Worm (Caenorhabditis elegans) whole organism, late embryonic: ENCODE measurements around the gene Y38E10A.34.

ENCODE experiments used
- K02D7.2 ChIP-seq: sonication (generic microtip); optimal IDR thresholded peaks from 2 replicates; lab custom pipeline; 2017; ENCODE audit warnings: mild to moderate bottlenecking, missing genetic modification characterization, missing compliant biosample characterization
- ahr-1 ChIP-seq: sonication (generic microtip); optimal IDR thresholded peaks from 2 replicates; lab custom pipeline; 2016; ENCODE audit warnings: missing genetic modification characterization, missing compliant biosample characterization
- ama-1 ChIP-seq: fragments of 150-350 bp; optimal IDR thresholded peaks from 2 replicates; lab custom pipeline; 2014
- ceh-14 ChIP-seq: sonication (generic microtip); optimal IDR thresholded peaks from 2 replicates; lab custom pipeline; 2016; ENCODE audit warnings: missing genotype, missing genetic modification characterization, missing compliant biosample characterization
- ceh-18 ChIP-seq: sonication (generic microtip); optimal IDR thresholded peaks from 2 replicates; lab custom pipeline; 2016; ENCODE audit warnings: missing genetic modification characterization, missing compliant biosample characterization
- ceh-19 ChIP-seq: fragments of 200-800 bp; sonication (Bioruptor generic); optimal IDR thresholded peaks from 2 replicates; lab custom pipeline; 2018; ENCODE audit warnings: mild to moderate bottlenecking, missing genetic modification characterization, missing compliant biosample characterization
- ceh-31 ChIP-seq: sonication (generic microtip); optimal IDR thresholded peaks from 2 replicates; lab custom pipeline; 2016; ENCODE audit warnings: missing genetic modification characterization, missing compliant biosample characterization
- ceh-48 ChIP-seq: sonication (generic microtip); optimal IDR thresholded peaks from 2 replicates; lab custom pipeline; 2016; ENCODE audit warnings: missing genetic modification characterization, inconsistent platforms, missing compliant biosample characterization
- ceh-6 ChIP-seq: fragments of 200-800 bp; sonication (Bioruptor generic); optimal IDR thresholded peaks from 2 replicates; lab custom pipeline; 2018; ENCODE audit warnings: mild to moderate bottlenecking, missing genetic modification characterization, missing compliant biosample characterization
- dve-1 ChIP-seq: sonication (generic microtip); optimal IDR thresholded peaks from 2 replicates; lab custom pipeline; 2017; ENCODE audit warnings: antibody characterized with exemption, mild to moderate bottlenecking, missing genetic modification characterization, missing compliant biosample characterization
- ets-4 ChIP-seq: sonication (generic microtip); optimal IDR thresholded peaks from 2 replicates; lab custom pipeline; 2016; ENCODE audit warnings: missing genetic modification characterization, missing compliant biosample characterization
- eyg-1 ChIP-seq: sonication (generic microtip); optimal IDR thresholded peaks from 2 replicates; lab custom pipeline; 2016; ENCODE audit warnings: missing genotype, missing genetic modification characterization, missing compliant biosample characterization
- hlh-8 ChIP-seq: sonication (generic microtip); optimal IDR thresholded peaks from 2 replicates; lab custom pipeline; 2016; ENCODE audit warnings: missing genotype, missing genetic modification characterization, missing compliant biosample characterization
- lim-6 ChIP-seq: sonication (generic microtip); optimal IDR thresholded peaks from 2 replicates; lab custom pipeline; 2016; ENCODE audit warnings: missing genetic modification characterization, missing compliant biosample characterization
- madf-2 ChIP-seq: sonication (generic microtip); optimal IDR thresholded peaks from 2 replicates; lab custom pipeline; 2017; ENCODE audit warnings: missing genetic modification characterization, missing compliant biosample characterization
- nhr-11 ChIP-seq: fragments of 150-350 bp; optimal IDR thresholded peaks from 2 replicates; lab custom pipeline; 2014; ENCODE audit warnings: missing biosample characterization, missing genetic modification characterization
- npax-4 ChIP-seq: sonication (generic microtip); optimal IDR thresholded peaks from 2 replicates; lab custom pipeline; 2016; ENCODE audit warnings: missing genetic modification characterization, missing compliant biosample characterization
- odd-2 ChIP-seq: sonication (generic microtip); optimal IDR thresholded peaks from 2 replicates; lab custom pipeline; 2017; ENCODE audit warnings: antibody characterized with exemption, mild to moderate bottlenecking, missing genetic modification characterization, missing compliant biosample characterization
- pha-2 ChIP-seq: sonication (generic microtip); optimal IDR thresholded peaks from 2 replicates; lab custom pipeline; 2017; ENCODE audit warnings: mild to moderate bottlenecking, missing genetic modification characterization, missing compliant biosample characterization
- pha-4 ChIP-seq: fragments of 150-350 bp; optimal IDR thresholded peaks from 2 replicates; lab custom pipeline; 2018; ENCODE audit warnings: missing biosample characterization, missing genetic modification reagents, missing genetic modification characterization
- ref-2 ChIP-seq: sonication (generic microtip); optimal IDR thresholded peaks from 2 replicates; lab custom pipeline; 2016; ENCODE audit warnings: missing genetic modification characterization, missing compliant biosample characterization
- rnt-1 ChIP-seq: sonication (generic microtip); optimal IDR thresholded peaks from 2 replicates; lab custom pipeline; 2016; ENCODE audit warnings: missing genetic modification characterization, missing compliant biosample characterization
- sdc-2 ChIP-seq: sonication (generic microtip); optimal IDR thresholded peaks from 2 replicates; lab custom pipeline; 2016; ENCODE audit warnings: missing genotype, missing genetic modification characterization, missing compliant biosample characterization
- sox-2 ChIP-seq: fragments of 200-800 bp; sonication (Bioruptor generic); IDR thresholded peaks from 2 replicates; pipeline ENCODE4 v1.3.6; 2022; ENCODE audit warnings: missing genetic modification reagents, missing genetic modification characterization, missing compliant biosample characterization
- sox-4 ChIP-seq: sonication (generic microtip); optimal IDR thresholded peaks from 2 replicates; lab custom pipeline; 2017; ENCODE audit warnings: mild to moderate bottlenecking, missing genetic modification characterization, inconsistent platforms, missing compliant biosample characterization
- syd-9 ChIP-seq: sonication (generic microtip); optimal IDR thresholded peaks from 2 replicates; lab custom pipeline; 2016; ENCODE audit warnings: mild to moderate bottlenecking, missing genetic modification characterization, moderate library complexity, missing compliant biosample characterization
- tbx-2 ChIP-seq: sonication (generic microtip); optimal IDR thresholded peaks from 2 replicates; lab custom pipeline; 2016; ENCODE audit warnings: missing genetic modification characterization, missing compliant biosample characterization
- unc-3 ChIP-seq, 2 experiments: fragments of 200-800 bp in 1 of 2; sonication (Bioruptor generic) in 1 of 2; sonication (generic microtip) in 1 of 2; conservative IDR thresholded peaks in 1 of 2; optimal IDR thresholded peaks in 1 of 2; 2 replicates each; pipeline versions ENCODE4 v1.3.6 to Lab custom; 2016 to 2022; ENCODE audit warnings: missing compliant biosample characterization in 2 of 2, missing genetic modification characterization in 2 of 2, missing genetic modification reagents in 1 of 2
- unc-42 ChIP-seq: sonication (generic microtip); optimal IDR thresholded peaks from 2 replicates; lab custom pipeline; 2016; ENCODE audit warnings: missing genotype, missing genetic modification characterization, missing compliant biosample characterization
- zip-5 ChIP-seq: sonication (generic microtip); optimal IDR thresholded peaks from 2 replicates; lab custom pipeline; 2016; ENCODE audit warnings: missing genetic modification characterization, missing compliant biosample characterization

Y38E10A.34 gene

ce11 chrII:12659676-12660371 lies 28.8 kb downstream of the Y38E10A.34 start:
- TF ChIP-seq ets-4 (tag; lab: Kevin White, UChicago) (no peak), ceh-18 (tag; lab: Kevin White, UChicago) (peak; percentile 73), eyg-1 (tag; lab: Kevin White, UChicago) (no peak), dve-1 (tag; lab: Kevin White, UChicago) (peak; percentile 81), unc-42 (tag; lab: Kevin White, UChicago) (peak; percentile 47), npax-4 (tag; lab: Kevin White, UChicago) (no peak), rnt-1 (tag; lab: Kevin White, UChicago) (peak; percentile 24), hlh-8 (tag; lab: Kevin White, UChicago) (peak; percentile 80), ceh-31 (tag; lab: Kevin White, UChicago) (peak; percentile 36), ahr-1 (tag; lab: Kevin White, UChicago) (no peak), sdc-2 (tag; lab: Kevin White, UChicago) (no peak), ref-2 (tag; lab: Kevin White, UChicago) (no peak)

ce11 chrII:12661930-12662329 lies 30.9 kb downstream of the Y38E10A.34 start:
- TF ChIP-seq K02D7.2 (tag; lab: Kevin White, UChicago) (no peak), ceh-31 (tag; lab: Kevin White, UChicago) (peak; percentile 30)
- TF ChIP-seq, all 69 proteins: peak for 1

- TF ChIP-seq zip-5 (tag; lab: Kevin White, UChicago), result no peak
- TF ChIP-seq ama-1 (lab: Kevin White, UChicago), result no peak
- no peak for TF ChIP-seq madf-2 (tag; lab: Kevin White, UChicago)
- TF ChIP-seq dve-1 (tag; lab: Kevin White, UChicago), result no peak
- no peak for TF ChIP-seq unc-3 (GFP tag; conservative IDR thresholded peaks at IDR 0.05; lab: Robert Waterston, UW)
- no peak for TF ChIP-seq unc-3 (tag; optimal IDR thresholded peaks at IDR 0.05; lab: Kevin White, UChicago)
- no peak for TF ChIP-seq K02D7.2 (tag; lab: Kevin White, UChicago)
- TF ChIP-seq rnt-1 (tag; lab: Kevin White, UChicago), result no peak
- no peak for TF ChIP-seq pha-2 (tag; lab: Kevin White, UChicago)
- peak; percentile 64 for TF ChIP-seq ceh-14 (tag; lab: Kevin White, UChicago)
- no peak for TF ChIP-seq hlh-8 (tag; lab: Kevin White, UChicago)
- no peak for TF ChIP-seq odd-2 (tag; lab: Kevin White, UChicago)
- TF ChIP-seq sox-4 (tag; lab: Kevin White, UChicago), result no peak
- no peak for TF ChIP-seq sox-2
- peak; percentile 35 for TF ChIP-seq ceh-31 (tag; lab: Kevin White, UChicago)
- peak; percentile 43 for TF ChIP-seq unc-42 (tag; lab: Kevin White, UChicago)
- no peak for TF ChIP-seq npax-4 (tag; lab: Kevin White, UChicago)
- no peak for TF ChIP-seq pha-4
- TF ChIP-seq ceh-6 (GFP tag; lab: Kevin White, UChicago), result no peak
- no peak for TF ChIP-seq syd-9 (tag; lab: Kevin White, UChicago)
- TF ChIP-seq ahr-1 (tag; lab: Kevin White, UChicago), result no peak
Observed at ce11 chrII:12665019-12665418, 34.0 kb downstream of the Y38E10A.34 start.

- no peak for TF ChIP-seq ceh-6 (GFP tag; lab: Kevin White, UChicago)
- no peak for TF ChIP-seq sox-4 (tag; lab: Kevin White, UChicago)
- TF ChIP-seq ceh-48 (tag; lab: Kevin White, UChicago), result no peak
Observed at ce11 chrII:12666042-12666441, 35.1 kb downstream of the Y38E10A.34 start.

- TF ChIP-seq nhr-11 (tag; lab: Kevin White, UChicago) (no peak), ceh-31 (tag; lab: Kevin White, UChicago) (no peak), tbx-2 (no peak), ceh-19 (GFP tag; lab: Kevin White, UChicago) (no peak), pha-2 (tag; lab: Kevin White, UChicago) (no peak), lim-6 (tag; lab: Kevin White, UChicago) (no peak)
Observed at ce11 chrII:12668148-12668547, 37.2 kb downstream of the Y38E10A.34 start.
